Worm (Caenorhabditis elegans): Measurements from ENCODE around the gene F25B5.3.

ce11 chrIII:5980274-5980918, 31.7 kb downstream of the F25B5.3 start:
- TF ChIP-seq rnt-1 (tag; optimal IDR thresholded peaks at IDR 0.05) (no peak), F13H6.1 (tag; optimal IDR thresholded peaks at IDR 0.05) (no peak), ztf-16 (tag; optimal IDR thresholded peaks at IDR 0.05) (no peak)
